Worm (Caenorhabditis elegans): ENCODE measurements around the gene lgc-44.

ce11 chrV:11631128-11631527 is 41.3 kb downstream of the lgc-44 start:
- TF ChIP-seq him-1 (tag; optimal IDR thresholded peaks at IDR 0.05) = no peak
- no peak for TF ChIP-seq dao-5 (tag; optimal IDR thresholded peaks at IDR 0.05)
